Fruit fly (Drosophila melanogaster): ENCODE results near the gene Ccp84Ag.
A peak's percentile ranks its signal among the peaks of the same experiment; 100 is the strongest.

Ccp84Ag gene

DNA sequence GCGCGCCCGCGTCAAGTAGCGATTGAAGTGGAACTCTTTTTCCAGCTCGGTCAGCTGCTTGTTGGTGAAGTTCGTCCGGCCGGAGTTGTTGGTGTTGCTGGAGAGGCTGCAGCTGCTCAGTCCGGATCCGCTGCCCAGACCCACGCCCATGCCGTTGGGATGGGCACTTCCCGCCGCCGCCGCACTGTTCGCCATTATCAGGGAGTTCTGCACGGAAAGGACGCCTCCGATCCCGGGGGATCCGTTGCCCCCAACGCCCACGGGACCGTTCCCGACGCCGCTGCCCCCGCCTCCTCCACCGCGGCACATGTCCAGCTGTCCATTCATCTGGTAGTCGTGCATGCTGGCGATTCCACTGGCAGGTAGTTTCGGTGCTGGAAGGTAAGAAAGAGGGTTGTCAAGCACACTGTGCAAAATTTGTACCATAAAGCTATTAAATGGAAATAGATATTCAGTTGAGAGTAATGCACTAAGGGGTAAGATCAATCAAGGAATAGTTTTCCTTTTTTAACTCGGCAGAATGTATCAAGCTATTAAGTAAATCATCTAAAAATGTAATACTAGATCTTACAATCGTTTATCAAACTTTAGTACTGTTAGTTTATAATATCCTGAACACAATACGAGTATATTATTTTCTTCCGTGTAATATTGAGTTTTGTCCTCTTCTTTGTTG lies 23.8 kb upstream of the Ccp84Ag start (continued):
- TF ChIP-seq chm (GFP tag; IDR thresholded peaks at IDR 0.05) (no peak), tgo (GFP tag; IDR thresholded peaks at IDR 0.05) (no peak), BtbVII (GFP tag; optimal IDR thresholded peaks at IDR 0.05) (no peak), hth (optimal IDR thresholded peaks at IDR 0.05) (no peak), CG2712 (tag; optimal IDR thresholded peaks at IDR 0.05) (peak; percentile 47), CG1529 (GFP tag; optimal IDR thresholded peaks at IDR 0.05) (no peak), CG9727 (GFP tag; optimal IDR thresholded peaks at IDR 0.05) (peak; percentile 35), CG11398 (GFP tag; optimal IDR thresholded peaks at IDR 0.05) (no peak), CG8944 (GFP tag; optimal IDR thresholded peaks at IDR 0.05) (no peak), ATbp (GFP tag; optimal IDR thresholded peaks at IDR 0.05) (no peak), CG11085 (GFP tag; IDR thresholded peaks at IDR 0.05) (no peak), al (GFP tag; IDR thresholded peaks at IDR 0.05) (no peak), ap (GFP tag; IDR thresholded peaks at IDR 0.05) (no peak), eve (GFP tag; optimal IDR thresholded peaks at IDR 0.05) (peak in 1 of 2 experiments; percentile 27), CG11456 (GFP tag; IDR thresholded peaks at IDR 0.05) (0 out of 3 replicates have a peak, but pooled peaks have one; percentile 17), dmrt11E (tag; optimal IDR thresholded peaks at IDR 0.05) (peak; percentile 51), CG15696 (tag; optimal IDR thresholded peaks at IDR 0.05) (peak; percentile 82), CG4424 (GFP tag; optimal IDR thresholded peaks at IDR 0.05) (no peak), Doc3 (GFP tag; IDR thresholded peaks at IDR 0.05; ENCODE audit: partially characterized antibody) (no peak), CG10543 (GFP tag; optimal IDR thresholded peaks at IDR 0.05) (no peak), CG15479 (GFP tag; optimal IDR thresholded peaks at IDR 0.05) (no peak), CG14710 (tag; optimal IDR thresholded peaks at IDR 0.05) (peak; percentile 31), cas (GFP tag; IDR thresholded peaks at IDR 0.05) (no peak), CG7839 (tag; optimal IDR thresholded peaks at IDR 0.05) (no peak), prd (optimal IDR thresholded peaks at IDR 0.05) (no peak), prd (GFP tag; IDR thresholded peaks at IDR 0.05) (peak; percentile 63; the same call in 2 of the 3 replicates), Ptx1 (GFP tag; IDR thresholded peaks at IDR 0.05) (no peak), so (GFP tag; IDR thresholded peaks at IDR 0.05) (no peak), ac (GFP tag; optimal IDR thresholded peaks at IDR 0.05) (peak; percentile 25), ssp (GFP tag; IDR thresholded peaks at IDR 0.05) (no peak), CG2889 (GFP tag; IDR thresholded peaks at IDR 0.05) (peak; percentile 18; the same call in 1 of the 3 replicates), grn (GFP tag; optimal IDR thresholded peaks at IDR 0.05) (no peak), Xrp1 (GFP tag; IDR thresholded peaks at IDR 0.05) (peak; percentile 41; the same call in 1 of the 2 replicates), crc (GFP tag; optimal IDR thresholded peaks at IDR 0.05) (no peak), CG1602 (GFP tag; optimal IDR thresholded peaks at IDR 0.05) (no peak), Ssrp (tag; optimal IDR thresholded peaks at IDR 0.05) (no peak), CG6765 (GFP tag; optimal IDR thresholded peaks at IDR 0.05) (no peak), sima (GFP tag; optimal IDR thresholded peaks at IDR 0.05) (no peak), cg (GFP tag; optimal IDR thresholded peaks at IDR 0.05) (no peak), CG3995 (GFP tag; optimal IDR thresholded peaks at IDR 0.05) (no peak), Camta (GFP tag; optimal IDR thresholded peaks at IDR 0.05) (no peak), Dad (GFP tag; optimal IDR thresholded peaks at IDR 0.05) (no peak), CG1603 (tag; optimal IDR thresholded peaks at IDR 0.05) (no peak), run (tag; optimal IDR thresholded peaks at IDR 0.05) (no peak), Gsc (GFP tag; IDR thresholded peaks at IDR 0.05) (no peak), CG9932 (GFP tag; IDR thresholded peaks at IDR 0.05) (0 out of 2 replicates have a peak, but pooled peaks have one; percentile 37), CG13123 (GFP tag; optimal IDR thresholded peaks at IDR 0.05) (no peak), CG10209 (GFP tag; optimal IDR thresholded peaks at IDR 0.05) (no peak), trem (tag; optimal IDR thresholded peaks at IDR 0.05) (peak; percentile 14), Lim3 (GFP tag; IDR thresholded peaks at IDR 0.05) (no peak), CG3407 (GFP tag; optimal IDR thresholded peaks at IDR 0.05) (no peak), Sry-δ (GFP tag; optimal IDR thresholded peaks at IDR 0.05) (no peak)

Data from whole organism, embryonic.